Fruit fly (Drosophila melanogaster) whole organism, embryonic: Measurements from ENCODE around the gene CG11178.
A peak's percentile ranks its signal among the peaks of the same experiment; 100 is the strongest.

Experiments
- Adf1 ChIP-seq: fragments of 200-800 bp; sonication (Bioruptor generic); IDR thresholded peaks from 2 replicates; pipeline ENCODE4 v1.3.6; 2022; ENCODE audit warnings: missing biosample characterization, missing genetic modification characterization
- CG13287 ChIP-seq: fragments of 200-800 bp; sonication (Bioruptor generic); IDR thresholded peaks from 2 replicates; pipeline ENCODE4 v1.3.6; 2022; ENCODE audit warnings: missing biosample characterization, missing genetic modification characterization; ENCODE audit not compliant: partially characterized antibody
- CG13424 ChIP-seq: fragments of 200-800 bp; sonication (Bioruptor generic); optimal IDR thresholded peaks from 2 replicates; lab custom pipeline; 2019; ENCODE audit warnings: missing biosample characterization, mild to moderate bottlenecking, missing genetic modification characterization, moderate library complexity
- CG13775 ChIP-seq: fragments of 200-800 bp; sonication (Bioruptor generic); optimal IDR thresholded peaks from 3 replicates; lab custom pipeline; 2017; ENCODE audit warnings: missing biosample characterization, mild to moderate bottlenecking, missing genetic modification characterization
- CG14050 ChIP-seq: fragments of 200-800 bp; sonication (Bioruptor generic); IDR thresholded peaks from 3 replicates; pipeline ENCODE4 v1.3.6; 2022; ENCODE audit warnings: missing biosample characterization, missing genetic modification characterization
- CG14710 ChIP-seq: fragments of 200-800 bp; sonication (Bioruptor generic); optimal IDR thresholded peaks from 3 replicates; lab custom pipeline; 2019; ENCODE audit warnings: missing biosample characterization, mild to moderate bottlenecking, missing genetic modification characterization, moderate library complexity
- CG17359 ChIP-seq: fragments of 200-800 bp; sonication (Bioruptor generic); optimal IDR thresholded peaks from 3 replicates; lab custom pipeline; 2018; ENCODE audit warnings: missing biosample characterization, mild to moderate bottlenecking, missing genetic modification characterization, moderate library complexity
- CG30020 ChIP-seq: fragments of 200-800 bp; optimal IDR thresholded peaks from 2 replicates; lab custom pipeline; 2019; ENCODE audit warnings: missing biosample characterization, mild to moderate bottlenecking, missing genetic modification characterization, moderate library complexity
- CG30431 ChIP-seq: fragments of 200-800 bp; sonication (Bioruptor generic); optimal IDR thresholded peaks from 2 replicates; lab custom pipeline; 2017; ENCODE audit warnings: missing biosample characterization, missing genetic modification characterization
- CG33213 ChIP-seq: fragments of 200-800 bp; sonication (Bioruptor generic); optimal IDR thresholded peaks from 3 replicates; lab custom pipeline; 2016; ENCODE audit warnings: missing biosample characterization, missing genetic modification characterization
- CG4854 ChIP-seq: fragments of 200-800 bp; sonication (Bioruptor generic); optimal IDR thresholded peaks from 2 replicates; lab custom pipeline; 2016; ENCODE audit warnings: missing biosample characterization, missing genetic modification characterization, inconsistent platforms
- CG6272 ChIP-seq: fragments of 200-800 bp; sonication (Bioruptor generic); IDR thresholded peaks from 2 replicates; pipeline ENCODE4 v1.3.6; 2022; ENCODE audit warnings: missing biosample characterization, missing genetic modification characterization
- CG6813 ChIP-seq: fragments of 200-800 bp; sonication (Bioruptor generic); optimal IDR thresholded peaks from 2 replicates; lab custom pipeline; 2017; ENCODE audit warnings: missing biosample characterization, missing genetic modification characterization, mild to moderate bottlenecking, moderate library complexity, missing genetic modification reagents
- CG6854 ChIP-seq: fragments of 200-800 bp; sonication (Bioruptor generic); optimal IDR thresholded peaks from 3 replicates; lab custom pipeline; 2017; ENCODE audit warnings: missing biosample characterization, mild to moderate bottlenecking, missing genetic modification characterization
- CG7357 ChIP-seq: fragments of 200-800 bp; sonication (Bioruptor generic); IDR thresholded peaks from 3 replicates; pipeline ENCODE4 v1.3.6; 2022; ENCODE audit warnings: missing biosample characterization, missing genetic modification characterization
- CG7786 ChIP-seq: fragments of 200-800 bp; sonication (Bioruptor generic); optimal IDR thresholded peaks from 2 replicates; lab custom pipeline; 2016; ENCODE audit warnings: missing biosample characterization, missing genetic modification characterization
- CG8281 ChIP-seq: fragments of 200-800 bp; sonication (Bioruptor generic); optimal IDR thresholded peaks from 2 replicates; lab custom pipeline; 2018; ENCODE audit warnings: missing biosample characterization, mild to moderate bottlenecking, missing genetic modification characterization, moderate library complexity
- CG8388 ChIP-seq: fragments of 200-800 bp; sonication (Bioruptor generic); optimal IDR thresholded peaks from 2 replicates; lab custom pipeline; 2019; ENCODE audit warnings: missing biosample characterization, mild to moderate bottlenecking, missing genetic modification characterization, moderate library complexity
- CkIIα-i1 ChIP-seq: fragments of 200-800 bp; sonication (Bioruptor generic); IDR thresholded peaks from 2 replicates; pipeline ENCODE4 v1.3.6; 2022; ENCODE audit warnings: missing biosample characterization, missing genetic modification characterization
- Gsc ChIP-seq: fragments of 200-800 bp; sonication (Bioruptor generic); IDR thresholded peaks from 2 replicates; pipeline ENCODE4 v1.3.6; 2022; ENCODE audit warnings: missing biosample characterization, missing genetic modification characterization
- Hand ChIP-seq: fragments of 200-800 bp; sonication (Bioruptor generic); optimal IDR thresholded peaks from 2 replicates; lab custom pipeline; 2017; ENCODE audit warnings: mild to moderate bottlenecking, missing biosample characterization, missing genetic modification reagents, missing genetic modification characterization
- Hsf ChIP-seq: fragments of 200-800 bp; sonication (Bioruptor generic); optimal IDR thresholded peaks from 3 replicates; lab custom pipeline; 2016; ENCODE audit warnings: missing biosample characterization, missing genetic modification characterization
- Kr ChIP-seq: fragments of 200-800 bp; sonication (Bioruptor generic); optimal IDR thresholded peaks from 2 replicates; lab custom pipeline; 2017; ENCODE audit warnings: missing biosample characterization, mild to moderate bottlenecking, missing genetic modification characterization
- Lpt ChIP-seq: fragments of >200 bp; optimal IDR thresholded peaks from 2 replicates; lab custom pipeline; 2018; ENCODE audit warnings: missing biosample characterization, missing genetic modification characterization
- MBD-R2 ChIP-seq: fragments of 200-800 bp; sonication (Bioruptor generic); IDR thresholded peaks from 2 replicates; pipeline ENCODE4 v1.3.6; 2022; ENCODE audit warnings: missing biosample characterization, missing genetic modification characterization
- Meics ChIP-seq: fragments of 200-800 bp; sonication (Bioruptor generic); optimal IDR thresholded peaks from 2 replicates; lab custom pipeline; 2017; ENCODE audit warnings: missing biosample characterization, mild to moderate bottlenecking, missing genetic modification characterization
- Mrtf ChIP-seq: fragments of 200-800 bp; sonication (Bioruptor generic); IDR thresholded peaks from 3 replicates; pipeline ENCODE4 v1.3.6; 2022; ENCODE audit warnings: missing biosample characterization, missing genetic modification characterization
- NC2α ChIP-seq: fragments of 200-800 bp; sonication (Bioruptor generic); optimal IDR thresholded peaks from 2 replicates; lab custom pipeline; 2016; ENCODE audit warnings: missing biosample characterization, missing genetic modification characterization
- Nf-YA ChIP-seq: fragments of 200-800 bp; sonication (Bioruptor generic); IDR thresholded peaks from 2 replicates; pipeline ENCODE4 v1.3.6; 2022; ENCODE audit warnings: missing biosample characterization, missing genetic modification characterization
- Sox102F ChIP-seq: fragments of 200-800 bp; sonication (Bioruptor generic); optimal IDR thresholded peaks from 2 replicates; lab custom pipeline; 2018; ENCODE audit warnings: missing biosample characterization, mild to moderate bottlenecking, missing genetic modification characterization, moderate library complexity
- Tbp ChIP-seq: fragments of >200 bp; optimal IDR thresholded peaks from 2 replicates; lab custom pipeline; 2018; ENCODE audit warnings: missing biosample characterization, missing genetic modification characterization
- ash1 ChIP-seq: fragments of 200-800 bp; sonication (Bioruptor generic); optimal IDR thresholded peaks from 2 replicates; lab custom pipeline; 2018; ENCODE audit warnings: missing biosample characterization, mild to moderate bottlenecking, missing genetic modification characterization
- br ChIP-seq: fragments of >200 bp; optimal IDR thresholded peaks from 2 replicates; lab custom pipeline; 2017
- caup ChIP-seq: fragments of 200-800 bp; sonication (Bioruptor generic); optimal IDR thresholded peaks from 3 replicates; lab custom pipeline; 2017; ENCODE audit warnings: missing biosample characterization, mild to moderate bottlenecking, missing genetic modification characterization, moderate library complexity; ENCODE audit not compliant: severe bottlenecking
- cg ChIP-seq: fragments of 200-800 bp; sonication (Bioruptor generic); optimal IDR thresholded peaks from 3 replicates; lab custom pipeline; 2019; ENCODE audit warnings: missing biosample characterization, mild to moderate bottlenecking, missing genetic modification characterization, moderate library complexity
- chinmo ChIP-seq: fragments of 200-800 bp; sonication (Bioruptor generic); IDR thresholded peaks from 4 replicates; pipeline ENCODE4 v1.3.6; 2022; ENCODE audit warnings: missing biosample characterization, missing genetic modification characterization; ENCODE audit not compliant: partially characterized antibody
- disco-r ChIP-seq: fragments of 200-800 bp; sonication (Bioruptor generic); optimal IDR thresholded peaks from 2 replicates; lab custom pipeline; 2016; ENCODE audit warnings: missing biosample characterization, missing genetic modification characterization
- dmrt99B ChIP-seq: fragments of 200-800 bp; sonication (Bioruptor generic); optimal IDR thresholded peaks from 2 replicates; lab custom pipeline; 2018; ENCODE audit warnings: missing biosample characterization, mild to moderate bottlenecking, missing genetic modification characterization, moderate library complexity
- ems ChIP-seq: fragments of 200-800 bp; sonication (Bioruptor generic); optimal IDR thresholded peaks from 3 replicates; lab custom pipeline; 2016; ENCODE audit warnings: missing biosample characterization, missing genetic modification characterization
- gsb-n ChIP-seq: fragments of 200-800 bp; sonication (Bioruptor generic); optimal IDR thresholded peaks from 3 replicates; lab custom pipeline; 2018; ENCODE audit warnings: missing biosample characterization, mild to moderate bottlenecking, missing genetic modification characterization
- gt ChIP-seq: fragments of 200-800 bp; sonication (Bioruptor generic); IDR thresholded peaks from 2 replicates; pipeline ENCODE4 v1.3.6; 2022; ENCODE audit warnings: missing biosample characterization, missing genetic modification characterization
- knrl ChIP-seq: fragments of 200-800 bp; sonication (Bioruptor generic); IDR thresholded peaks from 3 replicates; pipeline ENCODE4 v1.3.6; 2022; ENCODE audit warnings: missing biosample characterization, missing genetic modification characterization; ENCODE audit not compliant: partially characterized antibody
- lbe ChIP-seq: fragments of 200-800 bp; sonication (Bioruptor generic); optimal IDR thresholded peaks from 2 replicates; lab custom pipeline; 2016; ENCODE audit warnings: missing biosample characterization, mild to moderate bottlenecking, missing genetic modification characterization
- luna ChIP-seq: fragments of 200-800 bp; sonication (Bioruptor generic); optimal IDR thresholded peaks from 2 replicates; lab custom pipeline; 2016; ENCODE audit warnings: missing biosample characterization, missing genetic modification characterization
- nerfin-2 ChIP-seq: fragments of 200-800 bp; sonication (Bioruptor generic); IDR thresholded peaks from 2 replicates; pipeline ENCODE4 v1.3.6; 2022; ENCODE audit warnings: missing biosample characterization, missing genetic modification characterization; ENCODE audit not compliant: partially characterized antibody
- pzg ChIP-seq: fragments of 200-800 bp; sonication (Bioruptor generic); optimal IDR thresholded peaks from 3 replicates; lab custom pipeline; 2018; ENCODE audit warnings: missing biosample characterization, mild to moderate bottlenecking, missing genetic modification characterization, moderate library complexity
- schlank ChIP-seq: fragments of 200-800 bp; sonication (Bioruptor generic); optimal IDR thresholded peaks from 2 replicates; lab custom pipeline; 2018; ENCODE audit warnings: missing biosample characterization, mild to moderate bottlenecking, missing genetic modification characterization
- so ChIP-seq: fragments of 200-800 bp; sonication (Bioruptor generic); IDR thresholded peaks from 3 replicates; pipeline ENCODE4 v1.3.6; 2022; ENCODE audit warnings: missing biosample characterization, missing genetic modification characterization
- stwl ChIP-seq: fragments of 200-800 bp; sonication (Bioruptor generic); optimal IDR thresholded peaks from 3 replicates; lab custom pipeline; 2018; ENCODE audit warnings: missing biosample characterization, mild to moderate bottlenecking, missing genetic modification characterization, moderate library complexity
- tin ChIP-seq: fragments of 200-800 bp; sonication (Bioruptor generic); optimal IDR thresholded peaks from 3 replicates; lab custom pipeline; 2016; ENCODE audit warnings: missing biosample characterization, missing genetic modification characterization

The CG11178 gene

DNA sequence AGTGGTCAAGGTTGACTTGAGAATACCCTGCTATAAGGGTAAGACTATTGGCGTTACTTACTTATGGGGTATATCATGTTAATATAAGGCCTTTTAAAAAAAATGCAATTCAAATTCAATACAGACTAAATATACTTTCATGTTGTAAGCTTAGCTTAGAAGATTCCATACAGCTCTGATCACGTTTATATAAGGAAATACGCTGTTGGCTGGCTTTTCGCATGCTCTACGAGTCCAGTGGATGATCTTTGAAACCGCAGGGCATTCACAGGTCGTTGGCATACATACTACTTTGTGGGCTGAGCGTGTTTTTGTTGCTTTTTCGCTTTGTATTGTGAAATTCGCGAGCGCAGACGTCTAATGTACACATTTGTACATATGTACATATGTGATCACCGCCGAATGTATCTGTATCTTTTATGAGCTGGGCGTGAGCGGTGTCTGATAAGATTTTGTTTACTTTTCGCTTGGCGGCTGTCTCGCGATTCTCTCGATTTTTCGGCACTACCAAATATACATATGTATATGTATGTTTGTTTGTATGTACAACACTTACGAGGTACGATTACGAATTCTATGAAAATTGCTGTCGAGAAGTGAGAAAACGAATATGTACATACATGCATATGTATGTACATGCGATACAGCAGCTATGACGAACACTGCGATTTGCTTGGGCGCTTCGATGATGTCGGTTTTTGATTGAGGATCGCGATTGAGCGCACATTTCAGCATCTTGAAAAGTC lies 28.9 kb downstream of the CG11178 start (continued):
- TF ChIP-seq Hand, result peak; percentile 47
- TF ChIP-seq CkIIα-i1 (GFP tag; lab: Robert Waterston, UW), result no peak
- TF ChIP-seq gt (GFP tag; lab: Robert Waterston, UW), result no peak
- TF ChIP-seq CG7786 (GFP tag; lab: Kevin White, UChicago), result peak; percentile 52
- peak; percentile 33 for TF ChIP-seq dmrt99B (tag; lab: Kevin White, UChicago)
- TF ChIP-seq ash1 (GFP tag; lab: Kevin White, UChicago), result peak; percentile 53
- no peak for TF ChIP-seq Gsc (GFP tag; lab: Robert Waterston, UW)
- TF ChIP-seq tin (GFP tag; lab: Kevin White, UChicago), result no peak
- no peak; the same call in 1 of the 2 replicates for TF ChIP-seq MBD-R2
- TF ChIP-seq Adf1 (GFP tag; lab: Robert Waterston, UW), result no peak
- no peak for TF ChIP-seq gsb-n (tag; lab: Kevin White, UChicago)
- no peak for TF ChIP-seq Nf-YA (GFP tag; lab: Robert Waterston, UW)
- no peak for TF ChIP-seq CG6272 (GFP tag; lab: Robert Waterston, UW)
- TF ChIP-seq nerfin-2 (GFP tag; lab: Robert Waterston, UW), result no peak
- TF ChIP-seq CG17359, result peak; percentile 29
- peak; percentile 46 for TF ChIP-seq CG13424 (tag; lab: Kevin White, UChicago)
- TF ChIP-seq CG6813, result peak; percentile 74
- TF ChIP-seq CG13775 (GFP tag; lab: Kevin White, UChicago), result peak; percentile 1
- TF ChIP-seq CG8388, result no peak
- no peak for TF ChIP-seq CG13287 (GFP tag; lab: Robert Waterston, UW)
- TF ChIP-seq CG14050 (GFP tag; lab: Robert Waterston, UW), result no peak
- TF ChIP-seq so (GFP tag; lab: Robert Waterston, UW), result peak; percentile 64; the same call in 1 of the 3 replicates
- no peak for TF ChIP-seq CG4854 (GFP tag; lab: Kevin White, UChicago)
- no peak for TF ChIP-seq CG8281 (tag; lab: Kevin White, UChicago)
- TF ChIP-seq CG33213 (GFP tag; lab: Kevin White, UChicago), result peak; percentile 35
- no peak for TF ChIP-seq ems (GFP tag; lab: Kevin White, UChicago)
- 0 out of 3 replicates have a peak, but pooled peaks have one; percentile 15 for TF ChIP-seq CG7357 (GFP tag; lab: Robert Waterston, UW)
- TF ChIP-seq CG30431 (GFP tag; lab: Kevin White, UChicago), result no peak
- peak; percentile 65 for TF ChIP-seq Meics
- no peak for TF ChIP-seq disco-r (GFP tag; lab: Kevin White, UChicago)
- TF ChIP-seq Sox102F, result peak; percentile 21
- TF ChIP-seq pzg (GFP tag; lab: Kevin White, UChicago), result no peak
- no peak for TF ChIP-seq knrl (GFP tag; lab: Robert Waterston, UW)
- no peak for TF ChIP-seq br (lab: Kevin White, UChicago)
- peak; percentile 7 for TF ChIP-seq lbe
- peak; percentile 55 for TF ChIP-seq schlank (tag; lab: Kevin White, UChicago)
- peak; percentile 36 for TF ChIP-seq cg (GFP tag; lab: Kevin White, UChicago)
- peak; percentile 17 for TF ChIP-seq CG6854 (GFP tag; lab: Kevin White, UChicago)
- peak; percentile 71 for TF ChIP-seq caup (GFP tag; lab: Kevin White, UChicago)
- no peak for TF ChIP-seq Kr
- no peak for TF ChIP-seq CG30020 (tag; lab: Kevin White, UChicago)
- TF ChIP-seq chinmo (GFP tag; lab: Robert Waterston, UW), result no peak
- TF ChIP-seq Mrtf (GFP tag; lab: Robert Waterston, UW), result no peak
- TF ChIP-seq Lpt, result no peak
- TF ChIP-seq Hsf (GFP tag; lab: Kevin White, UChicago), result peak; percentile 38
- TF ChIP-seq luna (GFP tag; lab: Kevin White, UChicago), result peak; percentile 51
- no peak for TF ChIP-seq NC2α (GFP tag; lab: Kevin White, UChicago)
- TF ChIP-seq CG14710 (tag; lab: Kevin White, UChicago), result no peak
- TF ChIP-seq Tbp (GFP tag; lab: Kevin White, UChicago), result no peak
- TF ChIP-seq stwl (tag; lab: Kevin White, UChicago), result no peak
